Worm (Caenorhabditis elegans): ENCODE data around the gene srz-95.

DNA sequence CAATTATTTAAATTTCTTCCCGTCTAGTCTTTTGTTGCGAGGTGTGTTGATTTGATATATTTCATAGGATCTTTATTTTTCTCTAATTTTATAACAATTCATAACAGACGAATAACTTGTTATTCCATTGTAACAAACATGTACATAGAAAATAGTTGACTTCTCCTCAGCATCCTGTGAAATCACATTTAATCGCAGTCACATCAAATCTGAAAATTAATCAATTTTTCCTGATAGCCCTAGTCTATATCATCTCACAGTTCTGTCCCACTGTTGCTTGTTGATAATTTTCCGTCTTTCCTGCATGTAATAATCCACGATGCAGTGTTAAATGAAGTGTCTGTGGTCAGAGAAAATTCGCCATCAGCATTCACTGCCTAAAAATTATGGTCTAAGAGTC lies 4.1 kb upstream of the srz-95 start:
- no peak for TF ChIP-seq dao-5 (tag; optimal IDR thresholded peaks at IDR 0.05)
- TF ChIP-seq him-1 (tag; optimal IDR thresholded peaks at IDR 0.05), result no peak
- no peak for TF ChIP-seq W03F9.2 (tag; optimal IDR thresholded peaks at IDR 0.05)

Data from whole organism, L4/young adult.